Fruit fly (Drosophila melanogaster) whole organism, embryonic: ENCODE measurements around the gene Scgalpha.

Source experiments
- Atf6 ChIP-seq: fragments of 200-800 bp; sonication (Bioruptor generic); IDR thresholded peaks from 2 replicates; pipeline ENCODE4 v1.3.6; 2022; ENCODE audit warnings: missing biosample characterization, missing genetic modification characterization
- CG10267 ChIP-seq: fragments of 200-800 bp; sonication (Bioruptor generic); optimal IDR thresholded peaks from 2 replicates; lab custom pipeline; 2018; ENCODE audit warnings: missing biosample characterization, mild to moderate bottlenecking, missing genetic modification characterization, moderate library complexity
- CG10565 ChIP-seq: fragments of 200-800 bp; sonication (Bioruptor generic); optimal IDR thresholded peaks from 3 replicates; lab custom pipeline; 2016; ENCODE audit warnings: missing biosample characterization, mild to moderate bottlenecking, missing genetic modification characterization
- CG11085 ChIP-seq: fragments of 200-800 bp; sonication (Bioruptor generic); IDR thresholded peaks from 2 replicates; pipeline ENCODE4 v1.3.6; 2022; ENCODE audit warnings: missing biosample characterization, missing genetic modification characterization
- CG12071 ChIP-seq: fragments of 200-800 bp; sonication (Bioruptor generic); optimal IDR thresholded peaks from 3 replicates; lab custom pipeline; 2018; ENCODE audit warnings: missing biosample characterization, mild to moderate bottlenecking, missing genetic modification characterization
- CG14050 ChIP-seq: fragments of 200-800 bp; sonication (Bioruptor generic); IDR thresholded peaks from 3 replicates; pipeline ENCODE4 v1.3.6; 2022; ENCODE audit warnings: missing biosample characterization, missing genetic modification characterization
- CG15269 ChIP-seq: fragments of 200-800 bp; sonication (Bioruptor generic); optimal IDR thresholded peaks from 2 replicates; lab custom pipeline; 2018; ENCODE audit warnings: missing biosample characterization, mild to moderate bottlenecking, missing genetic modification characterization, moderate library complexity
- CG1529 ChIP-seq: fragments of 200-800 bp; sonication (Bioruptor generic); optimal IDR thresholded peaks from 3 replicates; lab custom pipeline; 2018; ENCODE audit warnings: missing biosample characterization, missing genetic modification characterization
- CG16813 ChIP-seq: fragments of 200-800 bp; sonication (Bioruptor generic); IDR thresholded peaks from 3 replicates; pipeline ENCODE4 v1.3.6; 2022; ENCODE audit warnings: missing biosample characterization, missing genetic modification characterization; ENCODE audit not compliant: partially characterized antibody
- CG17328 ChIP-seq: fragments of 200-800 bp; sonication (Bioruptor generic); IDR thresholded peaks from 2 replicates; pipeline ENCODE4 v1.3.6; 2022; ENCODE audit warnings: missing biosample characterization, missing genetic modification characterization
- CG17385 ChIP-seq: fragments of 200-800 bp; sonication (Bioruptor generic); optimal IDR thresholded peaks from 3 replicates; lab custom pipeline; 2018; ENCODE audit warnings: missing biosample characterization, mild to moderate bottlenecking, missing genetic modification characterization
- CG18476 ChIP-seq: fragments of 200-800 bp; sonication (Bioruptor generic); optimal IDR thresholded peaks from 2 replicates; lab custom pipeline; 2016; ENCODE audit warnings: missing biosample characterization, mild to moderate bottlenecking, missing genetic modification characterization
- CG18599 ChIP-seq: fragments of 200-800 bp; sonication (Bioruptor generic); optimal IDR thresholded peaks from 3 replicates; lab custom pipeline; 2017; ENCODE audit warnings: missing biosample characterization, missing genetic modification characterization, mild to moderate bottlenecking, moderate library complexity, missing genetic modification reagents
- CG18619 ChIP-seq: fragments of 200-800 bp; sonication (Bioruptor generic); optimal IDR thresholded peaks from 3 replicates; lab custom pipeline; 2017; ENCODE audit warnings: missing biosample characterization, mild to moderate bottlenecking, missing genetic modification characterization
- CG2889 ChIP-seq: fragments of 200-800 bp; sonication (Bioruptor generic); IDR thresholded peaks from 3 replicates; pipeline ENCODE4 v1.3.6; 2022; ENCODE audit warnings: missing biosample characterization, missing genetic modification characterization
- CG30403 ChIP-seq: fragments of 200-800 bp; sonication (Bioruptor generic); optimal IDR thresholded peaks from 3 replicates; lab custom pipeline; 2016; ENCODE audit warnings: missing biosample characterization, missing genetic modification characterization
- CG32767 ChIP-seq: fragments of 200-800 bp; sonication (Bioruptor generic); IDR thresholded peaks from 2 replicates; pipeline ENCODE4 v1.3.6; 2022; ENCODE audit warnings: missing biosample characterization, missing genetic modification characterization
- CG34224 ChIP-seq: fragments of 200-800 bp; sonication (Bioruptor generic); IDR thresholded peaks from 3 replicates; pipeline ENCODE4 v1.3.6; 2022; ENCODE audit warnings: missing biosample characterization, missing genetic modification characterization; ENCODE audit not compliant: partially characterized antibody
- CG42726 ChIP-seq: fragments of 200-800 bp; sonication (Bioruptor generic); IDR thresholded peaks from 2 replicates; pipeline ENCODE4 v1.3.6; 2022; ENCODE audit warnings: missing biosample characterization, missing genetic modification characterization; ENCODE audit not compliant: partially characterized antibody
- CG8359 ChIP-seq: fragments of 200-800 bp; sonication (Bioruptor generic); optimal IDR thresholded peaks from 2 replicates; lab custom pipeline; 2017; ENCODE audit warnings: missing biosample characterization, mild to moderate bottlenecking, missing genetic modification characterization, borderline replicate concordance
- CrebB ChIP-seq: fragments of 200-800 bp; sonication (Bioruptor generic); optimal IDR thresholded peaks from 3 replicates; lab custom pipeline; 2018; ENCODE audit warnings: missing biosample characterization, mild to moderate bottlenecking, missing genetic modification characterization
- D19B ChIP-seq: fragments of 200-800 bp; sonication (Bioruptor generic); optimal IDR thresholded peaks from 2 replicates; lab custom pipeline; 2017; ENCODE audit warnings: missing biosample characterization, mild to moderate bottlenecking, missing genetic modification characterization
- Dll ChIP-seq: fragments of 200-800 bp; sonication (Bioruptor generic); IDR thresholded peaks from 4 replicates; pipeline ENCODE4 v1.3.6; 2022; ENCODE audit warnings: missing biosample characterization, missing genetic modification characterization; ENCODE audit not compliant: partially characterized antibody
- Dref ChIP-seq: fragments of 200-800 bp; sonication (Bioruptor generic); IDR thresholded peaks from 2 replicates; pipeline ENCODE4 v1.3.6; 2022; ENCODE audit warnings: missing biosample characterization, missing genetic modification characterization
- Fer2 ChIP-seq: fragments of 200-800 bp; sonication (Bioruptor generic); optimal IDR thresholded peaks from 2 replicates; lab custom pipeline; 2018; ENCODE audit warnings: missing biosample characterization, mild to moderate bottlenecking, missing genetic modification characterization, moderate library complexity
- HHEX ChIP-seq: fragments of 200-800 bp; sonication (Bioruptor generic); optimal IDR thresholded peaks from 3 replicates; lab custom pipeline; 2017; ENCODE audit warnings: missing biosample characterization, mild to moderate bottlenecking, missing genetic modification characterization, missing genetic modification reagents
- Kr ChIP-seq: fragments of 200-800 bp; sonication (Bioruptor generic); optimal IDR thresholded peaks from 2 replicates; lab custom pipeline; 2017; ENCODE audit warnings: missing biosample characterization, mild to moderate bottlenecking, missing genetic modification characterization
- MESR4 ChIP-seq: fragments of 200-800 bp; sonication (Bioruptor generic); optimal IDR thresholded peaks from 2 replicates; lab custom pipeline; 2018; ENCODE audit warnings: missing biosample characterization, mild to moderate bottlenecking, missing genetic modification characterization, moderate library complexity
- PHDP ChIP-seq: fragments of 200-800 bp; sonication (Bioruptor generic); optimal IDR thresholded peaks from 3 replicates; lab custom pipeline; 2018; ENCODE audit warnings: missing biosample characterization, mild to moderate bottlenecking, missing genetic modification characterization, moderate library complexity
- bbx ChIP-seq: fragments of 200-800 bp; sonication (Bioruptor generic); IDR thresholded peaks from 2 replicates; pipeline ENCODE4 v1.3.6; 2022; ENCODE audit warnings: missing biosample characterization, missing genetic modification characterization; ENCODE audit not compliant: partially characterized antibody
- croc ChIP-seq: fragments of 200-800 bp; sonication (Bioruptor generic); conservative IDR thresholded peaks from 3 replicates; pipeline ENCODE4 v1.3.6; 2022; ENCODE audit warnings: missing biosample characterization, missing genetic modification characterization
- ems ChIP-seq: fragments of 200-800 bp; sonication (Bioruptor generic); optimal IDR thresholded peaks from 3 replicates; lab custom pipeline; 2016; ENCODE audit warnings: missing biosample characterization, missing genetic modification characterization
- ewg ChIP-seq: fragments of 200-800 bp; sonication (Bioruptor generic); optimal IDR thresholded peaks from 3 replicates; lab custom pipeline; 2017; ENCODE audit warnings: mild to moderate bottlenecking, missing biosample characterization, missing genetic modification reagents, missing genetic modification characterization
- fd64A ChIP-seq: fragments of 200-800 bp; sonication (Bioruptor generic); optimal IDR thresholded peaks from 3 replicates; lab custom pipeline; 2018; ENCODE audit warnings: missing biosample characterization, mild to moderate bottlenecking, missing genetic modification characterization
- ftz-f1 ChIP-seq: fragments of 200-800 bp; sonication (Bioruptor generic); optimal IDR thresholded peaks from 2 replicates; lab custom pipeline; 2016; ENCODE audit warnings: missing biosample characterization, missing genetic modification characterization
- hbn ChIP-seq: fragments of 200-800 bp; sonication (Bioruptor generic); IDR thresholded peaks from 2 replicates; pipeline ENCODE4 v1.3.6; 2022; ENCODE audit warnings: missing biosample characterization, missing genetic modification characterization; ENCODE audit not compliant: partially characterized antibody
- hkb ChIP-seq, 2 experiments: fragments of 200-800 bp in 1 of 2; fragments of >200 bp in 1 of 2; sonication (Bioruptor generic) in 1 of 2; IDR thresholded peaks in 1 of 2; optimal IDR thresholded peaks in 1 of 2; 2 replicates each; pipeline versions ENCODE4 v1.3.6 to Lab custom; 2017 to 2022; ENCODE audit warnings: missing biosample characterization in 1 of 2, missing genetic modification characterization in 1 of 2
- kah ChIP-seq: fragments of 200-800 bp; sonication (Bioruptor generic); optimal IDR thresholded peaks from 2 replicates; lab custom pipeline; 2018; ENCODE audit warnings: missing biosample characterization, mild to moderate bottlenecking, missing genetic modification characterization
- klu ChIP-seq: fragments of 200-800 bp; sonication (Bioruptor generic); IDR thresholded peaks from 2 replicates; pipeline ENCODE4 v1.3.6; 2022; ENCODE audit warnings: missing biosample characterization, missing genetic modification characterization
- oc ChIP-seq: fragments of 200-800 bp; sonication (Bioruptor generic); optimal IDR thresholded peaks from 2 replicates; lab custom pipeline; 2018; ENCODE audit warnings: missing biosample characterization, mild to moderate bottlenecking, missing genetic modification characterization, moderate library complexity
- org-1 ChIP-seq: fragments of 200-800 bp; sonication (Bioruptor generic); optimal IDR thresholded peaks from 2 replicates; lab custom pipeline; 2017; ENCODE audit warnings: missing biosample characterization, missing genetic modification characterization
- pb ChIP-seq: fragments of 200-800 bp; sonication (Bioruptor generic); optimal IDR thresholded peaks from 3 replicates; lab custom pipeline; 2016; ENCODE audit warnings: missing biosample characterization, missing genetic modification characterization
- pfk ChIP-seq: fragments of 200-800 bp; sonication (Bioruptor generic); optimal IDR thresholded peaks from 2 replicates; lab custom pipeline; 2018; ENCODE audit warnings: missing biosample characterization, mild to moderate bottlenecking, missing genetic modification characterization, moderate library complexity
- pzg ChIP-seq: fragments of 200-800 bp; sonication (Bioruptor generic); optimal IDR thresholded peaks from 3 replicates; lab custom pipeline; 2018; ENCODE audit warnings: missing biosample characterization, mild to moderate bottlenecking, missing genetic modification characterization, moderate library complexity
- ranshi ChIP-seq: fragments of 200-800 bp; sonication (Bioruptor generic); IDR thresholded peaks from 2 replicates; pipeline ENCODE4 v1.3.6; 2022; ENCODE audit warnings: missing biosample characterization, missing genetic modification characterization
- tap ChIP-seq: fragments of 200-800 bp; optimal IDR thresholded peaks from 3 replicates; lab custom pipeline; 2019; ENCODE audit warnings: missing biosample characterization, mild to moderate bottlenecking, missing genetic modification characterization, moderate library complexity
- twi ChIP-seq: fragments of 200-800 bp; optimal IDR thresholded peaks from 2 replicates; lab custom pipeline; 2019; ENCODE audit warnings: missing biosample characterization, mild to moderate bottlenecking, missing genetic modification characterization, moderate library complexity
- z ChIP-seq: fragments of 200-800 bp; sonication (Bioruptor generic); IDR thresholded peaks from 3 replicates; pipeline ENCODE4 v1.3.6; 2022; ENCODE audit warnings: missing biosample characterization, missing genetic modification characterization
- zen ChIP-seq: fragments of 200-800 bp; sonication (Bioruptor generic); optimal IDR thresholded peaks from 3 replicates; lab custom pipeline; 2018; ENCODE audit warnings: missing biosample characterization, mild to moderate bottlenecking, missing genetic modification characterization, moderate library complexity

Scgalpha gene

DNA sequence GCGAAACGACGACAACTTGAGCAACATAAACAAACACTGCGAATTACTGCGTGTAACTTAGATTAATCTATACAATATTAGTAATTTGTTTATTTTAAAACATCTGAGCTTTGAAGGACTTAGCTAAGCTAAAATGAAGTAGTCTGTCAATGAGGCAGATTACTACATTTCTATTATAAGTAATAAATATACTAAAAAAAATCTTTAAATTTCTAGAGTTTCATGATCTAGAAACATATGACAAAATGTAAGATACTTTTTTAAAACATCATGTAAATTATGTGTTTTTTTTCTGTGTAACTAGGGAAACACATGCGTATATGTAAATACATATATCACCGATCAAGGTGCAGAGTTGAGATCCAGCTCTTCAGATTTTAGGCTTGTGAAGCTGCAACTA lies 37.1 kb upstream of the Scgalpha start (continued):
- peak; percentile 36; the same call in 1 of the 2 replicates for TF ChIP-seq Atf6 (GFP tag; lab: Robert Waterston, UW)
- peak; percentile 73 for TF ChIP-seq PHDP (tag; lab: Kevin White, UChicago)
- no peak for TF ChIP-seq hbn (GFP tag; lab: Robert Waterston, UW)
- TF ChIP-seq HHEX (GFP tag; lab: Kevin White, UChicago), result peak; percentile 55
- no peak for TF ChIP-seq bbx
- TF ChIP-seq CG30403 (GFP tag; lab: Kevin White, UChicago), result peak; percentile 61
- TF ChIP-seq CG17328 (GFP tag; lab: Robert Waterston, UW), result 0 out of 2 replicates have a peak, but pooled peaks have one; percentile 23
- peak; percentile 9 for TF ChIP-seq CG8359
- no peak for TF ChIP-seq twi (tag; lab: Kevin White, UChicago)
- no peak for TF ChIP-seq Dref
- no peak for TF ChIP-seq CG18476 (GFP tag; lab: Kevin White, UChicago)
- TF ChIP-seq CG15269 (tag; lab: Kevin White, UChicago), result peak; percentile 87
- peak; percentile 53 for TF ChIP-seq CG17385 (GFP tag; lab: Kevin White, UChicago)
- no peak for TF ChIP-seq CG14050 (GFP tag; lab: Robert Waterston, UW)
- TF ChIP-seq croc, result peak; percentile 35; the same call in 1 of the 3 replicates
- TF ChIP-seq zen (tag; lab: Kevin White, UChicago), result no peak
- no peak for TF ChIP-seq CG42726 (GFP tag; lab: Robert Waterston, UW)
- 0 out of 2 replicates have a peak, but pooled peaks have one; percentile 45 for TF ChIP-seq ranshi (GFP tag; lab: Robert Waterston, UW)
- no peak for TF ChIP-seq ftz-f1 (GFP tag; lab: Kevin White, UChicago)
- TF ChIP-seq Kr, result no peak
- TF ChIP-seq CG10565, result no peak
- TF ChIP-seq CG11085 (GFP tag; lab: Robert Waterston, UW), result no peak
- TF ChIP-seq org-1, result peak; percentile 44
- no peak for TF ChIP-seq ems
- no peak for TF ChIP-seq D19B (GFP tag; lab: Kevin White, UChicago)
- TF ChIP-seq CG10267 (tag; lab: Kevin White, UChicago), result peak; percentile 47
- no peak for TF ChIP-seq pzg (GFP tag; lab: Kevin White, UChicago)
- TF ChIP-seq CG1529 (GFP tag; lab: Kevin White, UChicago), result peak; percentile 6
- TF ChIP-seq CG18619, result peak; percentile 13
- TF ChIP-seq fd64A (GFP tag; lab: Kevin White, UChicago), result no peak
- TF ChIP-seq MESR4 (GFP tag; lab: Kevin White, UChicago), result no peak
- peak; percentile 52 for TF ChIP-seq CG18599
- TF ChIP-seq oc (tag; lab: Kevin White, UChicago), result peak; percentile 9
- no peak for TF ChIP-seq z (GFP tag; lab: Robert Waterston, UW)
- peak; percentile 70 for TF ChIP-seq kah
- 0 out of 2 replicates have a peak, but pooled peaks have one; percentile 25 for TF ChIP-seq klu (GFP tag; lab: Robert Waterston, UW)
- TF ChIP-seq CG2889, result no peak; the same call in 2 of the 3 replicates
- peak; percentile 73 for TF ChIP-seq tap (tag; lab: Kevin White, UChicago)
- 0 out of 2 replicates have a peak, but pooled peaks have one; percentile 23 for TF ChIP-seq CG32767
- TF ChIP-seq CG16813 (GFP tag; lab: Robert Waterston, UW), result no peak
- TF ChIP-seq hkb (optimal IDR thresholded peaks at IDR 0.05; lab: Kevin White, UChicago), result no peak
- peak; percentile 72 for TF ChIP-seq hkb (GFP tag; IDR thresholded peaks at IDR 0.05; lab: Robert Waterston, UW)
- no peak for TF ChIP-seq Dll
- TF ChIP-seq CG34224, result no peak
- TF ChIP-seq Fer2 (tag; lab: Kevin White, UChicago), result peak; percentile 20
- TF ChIP-seq CrebB (tag; lab: Kevin White, UChicago), result no peak
- no peak for TF ChIP-seq ewg (GFP tag; lab: Kevin White, UChicago)
- TF ChIP-seq CG12071 (GFP tag; lab: Kevin White, UChicago), result no peak
- TF ChIP-seq pfk (GFP tag; lab: Kevin White, UChicago), result no peak
- TF ChIP-seq pb (GFP tag; lab: Kevin White, UChicago), result no peak
